Worm (Caenorhabditis elegans) whole organism, young adult: ENCODE measurements around the gene skpo-2.

Experiments used
- B0336.3 ChIP-seq: fragments of 200-800 bp; sonication (Bioruptor generic); IDR thresholded peaks from 2 replicates; pipeline ENCODE4 v1.3.6; 2022; ENCODE audit warnings: missing genetic modification characterization, missing compliant biosample characterization
- Y79H2A.3 ChIP-seq: fragments of 200-800 bp; sonication (Bioruptor generic); conservative IDR thresholded peaks from 2 replicates; pipeline ENCODE4 v1.3.6; 2022; ENCODE audit warnings: missing genetic modification reagents, missing genetic modification characterization, missing compliant biosample characterization
- ama-1 ChIP-seq, 3 experiments: fragments of 150-350 bp in 1 of 3; sonication (generic microtip) in 2 of 3; optimal IDR thresholded peaks; 2 replicates each; lab custom pipeline; 2014 to 2018; ENCODE audit warnings: missing biosample characterization in 2 of 3, missing genetic modification characterization in 2 of 3, missing genetic modification reagents in 2 of 3
- egrh-3 ChIP-seq: fragments of 200-800 bp; sonication (Bioruptor generic); IDR thresholded peaks from 2 replicates; pipeline ENCODE4 v1.3.6; 2022; ENCODE audit warnings: missing genetic modification reagents, missing genetic modification characterization, missing compliant biosample characterization
- him-1 ChIP-seq: sonication (generic microtip); optimal IDR thresholded peaks from 2 replicates; lab custom pipeline; 2016; ENCODE audit warnings: missing genotype, missing genetic modification reagents, missing genetic modification characterization, missing compliant biosample characterization
- madf-10 ChIP-seq: sonication (generic microtip); optimal IDR thresholded peaks from 2 replicates; lab custom pipeline; 2016; ENCODE audit warnings: mild to moderate bottlenecking, missing genetic modification characterization, missing compliant biosample characterization
- tlf-1 ChIP-seq: fragments of 200-800 bp; sonication (Bioruptor generic); optimal IDR thresholded peaks from 2 replicates; lab custom pipeline; 2018; ENCODE audit warnings: mild to moderate bottlenecking, missing genetic modification characterization, missing compliant biosample characterization
- unc-62 ChIP-seq: fragments of 150-350 bp; optimal IDR thresholded peaks from 2 replicates; lab custom pipeline; 2014; ENCODE audit warnings: missing biosample characterization, missing genetic modification reagents, missing genetic modification characterization

ce11 chrII:3471603-3472002 lies 35.3 kb upstream of the skpo-2 start, which contains the start of gene Y49F6B.13:
- no peak for TF ChIP-seq egrh-3 (GFP tag; lab: Robert Waterston, UW)
- no peak for TF ChIP-seq ama-1 (optimal IDR thresholded peaks at IDR 0.05; lab: Kevin White, UChicago)
- TF ChIP-seq ama-1 (GFP tag; optimal IDR thresholded peaks at IDR 0.05; lab: Kevin White, UChicago) = no peak
- no peak for TF ChIP-seq madf-10 (tag; lab: Kevin White, UChicago)
- no peak for TF ChIP-seq Y79H2A.3 (GFP tag; lab: Robert Waterston, UW)
- TF ChIP-seq him-1 = no peak
- TF ChIP-seq B0336.3 = no peak
- no peak for TF ChIP-seq tlf-1
- no peak for TF ChIP-seq unc-62 (GFP tag; lab: Kevin White, UChicago)
